Fruit fly (Drosophila melanogaster) whole organism, embryonic: ENCODE results near the gene CG10669.

Experiments
- Bdp1 ChIP-seq: fragments of 200-800 bp; sonication (Bioruptor generic); optimal IDR thresholded peaks from 3 replicates; lab custom pipeline; 2016; ENCODE audit warnings: missing biosample characterization, missing genetic modification characterization
- Blimp-1 ChIP-seq: fragments of 200-800 bp; sonication (Bioruptor generic); optimal IDR thresholded peaks from 3 replicates; lab custom pipeline; 2018; ENCODE audit warnings: missing biosample characterization, missing genetic modification characterization, mild to moderate bottlenecking, moderate library complexity, missing genetic modification reagents
- CG1024 ChIP-seq: fragments of 200-800 bp; sonication (Bioruptor generic); IDR thresholded peaks from 2 replicates; pipeline ENCODE4 v1.3.6; 2022; ENCODE audit warnings: missing biosample characterization, missing genetic modification characterization
- CG10274 ChIP-seq: fragments of 200-800 bp; sonication (Bioruptor generic); optimal IDR thresholded peaks from 3 replicates; lab custom pipeline; 2017; ENCODE audit warnings: missing biosample characterization, mild to moderate bottlenecking, missing genetic modification characterization
- CG10959 ChIP-seq: fragments of 200-800 bp; sonication (Bioruptor generic); IDR thresholded peaks from 2 replicates; pipeline ENCODE4 v1.3.6; 2022; ENCODE audit warnings: missing biosample characterization, missing genetic modification characterization
- CG13123 ChIP-seq: fragments of 200-800 bp; sonication (Bioruptor generic); optimal IDR thresholded peaks from 2 replicates; lab custom pipeline; 2016; ENCODE audit warnings: missing biosample characterization, missing genetic modification characterization
- CG1602 ChIP-seq: fragments of 200-800 bp; sonication (Bioruptor generic); optimal IDR thresholded peaks from 3 replicates; lab custom pipeline; 2016; ENCODE audit warnings: missing biosample characterization, missing genetic modification characterization
- CG16863 ChIP-seq: fragments of 200-800 bp; sonication (Bioruptor generic); optimal IDR thresholded peaks from 3 replicates; lab custom pipeline; 2016; ENCODE audit warnings: missing biosample characterization, missing genetic modification characterization
- CG17612 ChIP-seq: fragments of 200-800 bp; sonication (Bioruptor generic); IDR thresholded peaks from 2 replicates; pipeline ENCODE4 v1.3.6; 2022; ENCODE audit warnings: missing biosample characterization, missing genetic modification characterization
- CG1792 ChIP-seq: fragments of 200-800 bp; sonication (Bioruptor generic); optimal IDR thresholded peaks from 2 replicates; lab custom pipeline; 2016; ENCODE audit warnings: missing biosample characterization, missing genetic modification characterization
- CG18011 ChIP-seq: fragments of 200-800 bp; sonication (Bioruptor generic); optimal IDR thresholded peaks from 2 replicates; lab custom pipeline; 2017; ENCODE audit warnings: missing biosample characterization, missing genetic modification characterization, mild to moderate bottlenecking, moderate library complexity, missing genotype
- CG2116 ChIP-seq: fragments of 200-800 bp; sonication (Bioruptor generic); optimal IDR thresholded peaks from 3 replicates; lab custom pipeline; 2018; ENCODE audit warnings: missing biosample characterization, mild to moderate bottlenecking, missing genetic modification characterization
- CG2129 ChIP-seq: fragments of 200-800 bp; sonication (Bioruptor generic); IDR thresholded peaks from 2 replicates; pipeline ENCODE4 v1.3.6; 2022; ENCODE audit warnings: missing biosample characterization, missing genetic modification characterization; ENCODE audit not compliant: partially characterized antibody
- CG30020 ChIP-seq: fragments of 200-800 bp; optimal IDR thresholded peaks from 2 replicates; lab custom pipeline; 2019; ENCODE audit warnings: missing biosample characterization, mild to moderate bottlenecking, missing genetic modification characterization, moderate library complexity
- CG30403 ChIP-seq: fragments of 200-800 bp; sonication (Bioruptor generic); optimal IDR thresholded peaks from 3 replicates; lab custom pipeline; 2016; ENCODE audit warnings: missing biosample characterization, missing genetic modification characterization
- CG34376 ChIP-seq: fragments of 200-800 bp; sonication (Bioruptor generic); optimal IDR thresholded peaks from 2 replicates; lab custom pipeline; 2018; ENCODE audit warnings: missing biosample characterization, mild to moderate bottlenecking, missing genetic modification characterization
- CG4328 ChIP-seq: fragments of 200-800 bp; sonication (Bioruptor generic); optimal IDR thresholded peaks from 3 replicates; lab custom pipeline; 2017; ENCODE audit warnings: missing biosample characterization, missing genetic modification reagents, missing genetic modification characterization
- CG4404 ChIP-seq: fragments of 200-800 bp; sonication (Bioruptor generic); IDR thresholded peaks from 2 replicates; pipeline ENCODE4 v1.3.6; 2022; ENCODE audit warnings: missing biosample characterization, missing genetic modification characterization
- CG5245 ChIP-seq: fragments of 200-800 bp; sonication (Bioruptor generic); optimal IDR thresholded peaks from 3 replicates; lab custom pipeline; 2016; ENCODE audit warnings: missing biosample characterization, missing genetic modification characterization
- CG6272 ChIP-seq: fragments of 200-800 bp; sonication (Bioruptor generic); IDR thresholded peaks from 2 replicates; pipeline ENCODE4 v1.3.6; 2022; ENCODE audit warnings: missing biosample characterization, missing genetic modification characterization
- CG6654 ChIP-seq: fragments of 200-800 bp; sonication (Bioruptor generic); optimal IDR thresholded peaks from 2 replicates; lab custom pipeline; 2017; ENCODE audit warnings: missing biosample characterization, mild to moderate bottlenecking, missing genetic modification characterization
- CG6683 ChIP-seq: fragments of 200-800 bp; sonication (Bioruptor generic); optimal IDR thresholded peaks from 2 replicates; lab custom pipeline; 2017; ENCODE audit warnings: missing biosample characterization, mild to moderate bottlenecking, missing genetic modification characterization, missing genetic modification reagents
- CG6689 ChIP-seq: fragments of 200-800 bp; sonication (Bioruptor generic); IDR thresholded peaks from 2 replicates; pipeline ENCODE4 v1.3.6; 2022; ENCODE audit warnings: missing biosample characterization, missing genetic modification characterization
- CG8765 ChIP-seq: fragments of 200-800 bp; sonication (Bioruptor generic); IDR thresholded peaks from 2 replicates; pipeline ENCODE4 v1.3.6; 2022; ENCODE audit warnings: missing biosample characterization, missing genetic modification characterization
- D ChIP-seq, 2 experiments: fragments of 200-800 bp in 1 of 2; fragments of >200 bp in 1 of 2; sonication (Bioruptor generic) in 1 of 2; optimal IDR thresholded peaks; 2 replicates in 1 of 2; 3 replicates in 1 of 2; lab custom pipeline; 2017; ENCODE audit warnings: mild to moderate bottlenecking in 1 of 2, missing biosample characterization in 1 of 2, missing genetic modification characterization in 1 of 2, missing genetic modification reagents in 1 of 2
- Dfd ChIP-seq, 2 experiments: fragments of >200 bp; optimal IDR thresholded peaks; 2 replicates each; lab custom pipeline; 2017; ENCODE audit warnings: missing biosample characterization in 2 of 2, missing genetic modification characterization in 2 of 2
- Eip74EF ChIP-seq, 2 experiments: fragments of 200-800 bp in 1 of 2; fragments of >200 bp in 1 of 2; sonication (Bioruptor generic) in 1 of 2; optimal IDR thresholded peaks; 2 replicates each; lab custom pipeline; 2017 to 2019; ENCODE audit warnings: missing biosample characterization in 2 of 2, missing genetic modification characterization in 2 of 2, mild to moderate bottlenecking in 1 of 2, moderate library complexity in 1 of 2
- Fer1 ChIP-seq: fragments of 200-800 bp; sonication (Bioruptor generic); optimal IDR thresholded peaks from 2 replicates; lab custom pipeline; 2017; ENCODE audit warnings: missing biosample characterization, mild to moderate bottlenecking, missing genetic modification characterization
- Fer2 ChIP-seq: fragments of 200-800 bp; sonication (Bioruptor generic); optimal IDR thresholded peaks from 2 replicates; lab custom pipeline; 2018; ENCODE audit warnings: missing biosample characterization, mild to moderate bottlenecking, missing genetic modification characterization, moderate library complexity
- Gug ChIP-seq: fragments of 200-800 bp; sonication (Bioruptor generic); IDR thresholded peaks from 4 replicates; pipeline ENCODE4 v1.3.6; 2022; ENCODE audit warnings: missing biosample characterization, missing genetic modification characterization
- HHEX ChIP-seq: fragments of 200-800 bp; sonication (Bioruptor generic); optimal IDR thresholded peaks from 3 replicates; lab custom pipeline; 2017; ENCODE audit warnings: missing biosample characterization, mild to moderate bottlenecking, missing genetic modification characterization, missing genetic modification reagents
- Kr ChIP-seq: fragments of 200-800 bp; sonication (Bioruptor generic); optimal IDR thresholded peaks from 2 replicates; lab custom pipeline; 2017; ENCODE audit warnings: missing biosample characterization, mild to moderate bottlenecking, missing genetic modification characterization
- Nf-YC ChIP-seq: fragments of 200-800 bp; optimal IDR thresholded peaks from 3 replicates; lab custom pipeline; 2019; ENCODE audit warnings: missing biosample characterization, mild to moderate bottlenecking, missing genetic modification characterization, moderate library complexity
- Rfx ChIP-seq: fragments of 200-800 bp; sonication (Bioruptor generic); IDR thresholded peaks from 2 replicates; pipeline ENCODE4 v1.3.6; 2022; ENCODE audit warnings: missing biosample characterization, missing genetic modification characterization
- Spps ChIP-seq: fragments of 200-800 bp; sonication (Bioruptor generic); optimal IDR thresholded peaks from 2 replicates; lab custom pipeline; 2018; ENCODE audit warnings: missing biosample characterization, mild to moderate bottlenecking, missing genetic modification characterization
- Usf ChIP-seq: fragments of 200-800 bp; sonication (Bioruptor generic); optimal IDR thresholded peaks from 2 replicates; lab custom pipeline; 2017; ENCODE audit warnings: missing genotype, missing biosample characterization, missing genetic modification characterization
- ap ChIP-seq: fragments of 200-800 bp; sonication (Bioruptor generic); IDR thresholded peaks from 2 replicates; pipeline ENCODE4 v1.3.6; 2022; ENCODE audit warnings: missing biosample characterization, missing genetic modification characterization
- ci ChIP-seq: fragments of 200-800 bp; sonication (Bioruptor generic); IDR thresholded peaks from 3 replicates; pipeline ENCODE4 v1.3.6; 2022; ENCODE audit warnings: missing biosample characterization, missing genetic modification characterization
- danr ChIP-seq: fragments of 200-800 bp; sonication (Bioruptor generic); IDR thresholded peaks from 2 replicates; pipeline ENCODE4 v1.3.6; 2022; ENCODE audit warnings: missing biosample characterization, missing genetic modification characterization
- dpn ChIP-seq, 2 experiments: fragments of 200-800 bp; sonication (Bioruptor generic); optimal IDR thresholded peaks; 3 replicates each; lab custom pipeline; 2016; ENCODE audit warnings: missing biosample characterization in 2 of 2, missing genetic modification characterization in 2 of 2
- grn ChIP-seq: fragments of 200-800 bp; sonication (Bioruptor generic); optimal IDR thresholded peaks from 3 replicates; lab custom pipeline; 2017; ENCODE audit warnings: missing biosample characterization, missing genetic modification characterization
- mld ChIP-seq: fragments of 200-800 bp; sonication (Bioruptor generic); IDR thresholded peaks from 3 replicates; pipeline ENCODE4 v1.3.6; 2022; ENCODE audit warnings: missing biosample characterization, missing genetic modification characterization; ENCODE audit not compliant: partially characterized antibody
- oc ChIP-seq: fragments of 200-800 bp; sonication (Bioruptor generic); optimal IDR thresholded peaks from 2 replicates; lab custom pipeline; 2018; ENCODE audit warnings: missing biosample characterization, mild to moderate bottlenecking, missing genetic modification characterization, moderate library complexity
- org-1 ChIP-seq: fragments of 200-800 bp; sonication (Bioruptor generic); optimal IDR thresholded peaks from 2 replicates; lab custom pipeline; 2017; ENCODE audit warnings: missing biosample characterization, missing genetic modification characterization
- p53 ChIP-seq: fragments of 200-800 bp; sonication (Bioruptor generic); optimal IDR thresholded peaks from 2 replicates; lab custom pipeline; 2016; ENCODE audit warnings: missing biosample characterization, missing genetic modification characterization
- pnt ChIP-seq: fragments of 200-800 bp; sonication (Bioruptor generic); optimal IDR thresholded peaks from 3 replicates; lab custom pipeline; 2016; ENCODE audit warnings: missing biosample characterization, missing genetic modification characterization
- seq ChIP-seq: fragments of 200-800 bp; sonication (Bioruptor generic); IDR thresholded peaks from 2 replicates; pipeline ENCODE4 v1.3.6; 2022; ENCODE audit warnings: missing biosample characterization, missing genetic modification characterization
- sima ChIP-seq: fragments of 200-800 bp; sonication (Bioruptor generic); optimal IDR thresholded peaks from 2 replicates; lab custom pipeline; 2016; ENCODE audit warnings: missing biosample characterization, missing genetic modification characterization
- sug ChIP-seq: fragments of 200-800 bp; optimal IDR thresholded peaks from 2 replicates; lab custom pipeline; 2019; ENCODE audit warnings: missing biosample characterization, mild to moderate bottlenecking, missing genetic modification characterization, moderate library complexity
- vvl ChIP-seq: fragments of 200-800 bp; sonication (Bioruptor generic); IDR thresholded peaks from 2 replicates; pipeline ENCODE4 v1.3.6; 2022; ENCODE audit warnings: missing biosample characterization, missing genetic modification characterization

The CG10669 gene

DNA sequence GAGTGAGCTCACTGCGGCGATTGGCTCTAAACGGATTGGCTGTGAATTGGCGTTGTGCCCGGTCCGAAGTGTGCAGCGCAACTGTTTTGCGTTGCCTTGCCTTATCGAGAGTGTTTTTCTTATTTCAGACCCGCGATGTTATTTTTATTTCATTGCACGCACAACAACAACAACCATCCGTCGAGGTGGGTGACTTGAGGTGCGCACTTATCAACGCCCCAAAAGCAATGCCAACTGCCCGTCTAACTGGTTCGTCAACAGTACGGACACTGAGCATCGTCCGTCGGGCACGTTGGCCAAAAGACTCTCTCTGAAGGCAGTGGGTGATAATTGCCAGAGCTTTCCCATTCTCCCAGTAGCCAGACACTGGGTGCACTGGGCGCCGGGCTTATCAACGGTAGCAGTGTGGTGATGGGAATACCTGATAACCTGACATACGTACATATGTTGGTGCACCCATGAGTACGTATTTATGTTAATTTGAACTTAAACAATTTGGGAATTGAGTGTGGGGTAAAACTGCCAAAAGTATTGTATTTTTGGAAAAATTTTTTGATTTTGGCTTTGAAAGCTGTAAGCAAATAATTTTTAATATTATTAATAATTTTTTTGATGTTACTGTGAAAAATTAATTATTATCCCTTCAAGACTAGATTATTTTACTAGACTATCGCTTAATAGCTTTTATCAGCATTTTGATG is 39.6 kb downstream of the CG10669 start, which contains the start of gene CG31102 (continued):
- TF ChIP-seq HHEX (no peak), CG1792 (no peak), CG2116 (GFP tag; lab: Kevin White, UChicago) (no peak), Usf (GFP tag; lab: Kevin White, UChicago) (no peak), pnt (no peak), CG6272 (no peak), CG10274 (GFP tag; lab: Kevin White, UChicago) (no peak), Gug (GFP tag; lab: Robert Waterston, UW) (no peak), CG5245 (GFP tag; lab: Kevin White, UChicago) (no peak), Rfx (GFP tag; lab: Robert Waterston, UW) (0 out of 2 replicates have a peak, but pooled peaks have one; percentile 12), CG16863 (no peak), ap (GFP tag; lab: Robert Waterston, UW) (no peak), CG4328 (no peak), p53 (no peak), CG8765 (GFP tag; lab: Robert Waterston, UW) (no peak), CG1602 (GFP tag; lab: Kevin White, UChicago) (no peak), CG18011 (GFP tag; lab: Kevin White, UChicago) (no peak), Spps (tag; lab: Kevin White, UChicago) (no peak), CG6654 (no peak), mld (GFP tag; lab: Robert Waterston, UW) (no peak), D (optimal IDR thresholded peaks at IDR 0.05; lab: Kevin White, UChicago) (no peak), D (GFP tag; optimal IDR thresholded peaks at IDR 0.05; lab: Kevin White, UChicago) (no peak), CG10959 (GFP tag; lab: Robert Waterston, UW) (no peak), oc (no peak), Dfd (GFP tag; optimal IDR thresholded peaks at IDR 0.05; lab: Kevin White, UChicago) (no peak), seq (GFP tag; lab: Robert Waterston, UW) (no peak), Blimp-1 (no peak), CG6683 (GFP tag; lab: Kevin White, UChicago) (no peak), danr (GFP tag; lab: Robert Waterston, UW) (no peak), Kr (GFP tag; lab: Kevin White, UChicago) (no peak), CG6689 (no peak), vvl (GFP tag; lab: Robert Waterston, UW) (no peak), Bdp1 (GFP tag; lab: Kevin White, UChicago) (no peak), CG30020 (tag; lab: Kevin White, UChicago) (no peak), CG4404 (GFP tag; lab: Robert Waterston, UW) (no peak), sug (tag; lab: Kevin White, UChicago) (peak; percentile 53), CG1024 (GFP tag; lab: Robert Waterston, UW) (no peak), sima (no peak), grn (GFP tag; lab: Kevin White, UChicago) (peak; percentile 74), CG17612 (GFP tag; lab: Robert Waterston, UW) (no peak), CG13123 (GFP tag; lab: Kevin White, UChicago) (no peak), org-1 (GFP tag; lab: Kevin White, UChicago) (no peak), ci (0 out of 3 replicates have a peak, but pooled peaks have one; percentile 39), CG2129 (GFP tag; lab: Robert Waterston, UW) (no peak), CG30403 (no peak), Eip74EF (GFP tag; optimal IDR thresholded peaks at IDR 0.05; lab: Kevin White, UChicago) (no peak), Fer1 (GFP tag; lab: Kevin White, UChicago) (no peak), dpn (GFP tag; optimal IDR thresholded peaks at IDR 0.05; lab: Kevin White, UChicago) (no peak), Nf-YC (tag; lab: Kevin White, UChicago) (no peak), CG34376 (peak; percentile 11), Fer2 (tag; lab: Kevin White, UChicago) (no peak)
